Fruit fly (Drosophila melanogaster) whole organism, embryonic: Measurements from ENCODE around the gene CG42764.

Source experiments
- Atf-2 ChIP-seq: fragments of 200-800 bp; sonication (Bioruptor generic); optimal IDR thresholded peaks from 2 replicates; lab custom pipeline; 2016; ENCODE audit warnings: missing biosample characterization, missing genetic modification characterization
- CG10366 ChIP-seq: fragments of 200-800 bp; sonication (Bioruptor generic); IDR thresholded peaks from 2 replicates; pipeline ENCODE4 v1.3.6; 2022; ENCODE audit warnings: missing biosample characterization, missing genetic modification characterization
- CG11456 ChIP-seq: fragments of 200-800 bp; sonication (Bioruptor generic); IDR thresholded peaks from 3 replicates; pipeline ENCODE4 v1.3.6; 2022; ENCODE audit warnings: missing biosample characterization, missing genetic modification characterization
- CG11560 ChIP-seq: fragments of 200-800 bp; sonication (Bioruptor generic); IDR thresholded peaks from 3 replicates; pipeline ENCODE4 v1.3.6; 2022; ENCODE audit warnings: missing biosample characterization, missing genetic modification characterization
- CG13123 ChIP-seq: fragments of 200-800 bp; sonication (Bioruptor generic); optimal IDR thresholded peaks from 2 replicates; lab custom pipeline; 2016; ENCODE audit warnings: missing biosample characterization, missing genetic modification characterization
- CG14965 ChIP-seq: fragments of 200-800 bp; sonication (Bioruptor generic); optimal IDR thresholded peaks from 2 replicates; lab custom pipeline; 2016; ENCODE audit warnings: missing biosample characterization, missing genetic modification characterization, borderline replicate concordance
- CG15514 ChIP-seq: fragments of 200-800 bp; sonication (Bioruptor generic); optimal IDR thresholded peaks from 3 replicates; lab custom pipeline; 2017; ENCODE audit warnings: missing biosample characterization, missing genetic modification characterization, mild to moderate bottlenecking, moderate library complexity, missing genetic modification reagents
- CG16815 ChIP-seq: fragments of 200-800 bp; sonication (Bioruptor generic); optimal IDR thresholded peaks from 3 replicates; lab custom pipeline; 2017; ENCODE audit warnings: missing biosample characterization, mild to moderate bottlenecking, missing genetic modification characterization
- CG17359 ChIP-seq: fragments of 200-800 bp; sonication (Bioruptor generic); optimal IDR thresholded peaks from 3 replicates; lab custom pipeline; 2018; ENCODE audit warnings: missing biosample characterization, mild to moderate bottlenecking, missing genetic modification characterization, moderate library complexity
- CG30431 ChIP-seq: fragments of 200-800 bp; sonication (Bioruptor generic); optimal IDR thresholded peaks from 2 replicates; lab custom pipeline; 2017; ENCODE audit warnings: missing biosample characterization, missing genetic modification characterization
- CG3065 ChIP-seq: fragments of 200-800 bp; sonication (Bioruptor generic); optimal IDR thresholded peaks from 2 replicates; lab custom pipeline; 2016; ENCODE audit warnings: missing biosample characterization, missing genetic modification characterization
- CG4730 ChIP-seq: fragments of 200-800 bp; sonication (Bioruptor generic); IDR thresholded peaks from 2 replicates; pipeline ENCODE4 v1.3.6; 2022; ENCODE audit warnings: missing biosample characterization, missing genetic modification characterization
- CG6175 ChIP-seq: fragments of 200-800 bp; sonication (Bioruptor generic); IDR thresholded peaks from 3 replicates; pipeline ENCODE4 v1.3.6; 2022; ENCODE audit warnings: missing biosample characterization, missing genetic modification characterization
- CG6854 ChIP-seq: fragments of 200-800 bp; sonication (Bioruptor generic); optimal IDR thresholded peaks from 3 replicates; lab custom pipeline; 2017; ENCODE audit warnings: missing biosample characterization, mild to moderate bottlenecking, missing genetic modification characterization
- CG7786 ChIP-seq: fragments of 200-800 bp; sonication (Bioruptor generic); optimal IDR thresholded peaks from 2 replicates; lab custom pipeline; 2016; ENCODE audit warnings: missing biosample characterization, missing genetic modification characterization
- CG8388 ChIP-seq: fragments of 200-800 bp; sonication (Bioruptor generic); optimal IDR thresholded peaks from 2 replicates; lab custom pipeline; 2019; ENCODE audit warnings: missing biosample characterization, mild to moderate bottlenecking, missing genetic modification characterization, moderate library complexity
- CG8478 ChIP-seq: fragments of >200 bp; optimal IDR thresholded peaks from 2 replicates; lab custom pipeline; 2018
- CG9609 ChIP-seq: fragments of 200-800 bp; sonication (Bioruptor generic); optimal IDR thresholded peaks from 3 replicates; lab custom pipeline; 2016; ENCODE audit warnings: missing biosample characterization, missing genetic modification characterization
- CG9727 ChIP-seq: fragments of 200-800 bp; sonication (Bioruptor generic); optimal IDR thresholded peaks from 3 replicates; lab custom pipeline; 2017; ENCODE audit warnings: missing biosample characterization, mild to moderate bottlenecking, missing genetic modification characterization
- D19B ChIP-seq: fragments of 200-800 bp; sonication (Bioruptor generic); optimal IDR thresholded peaks from 2 replicates; lab custom pipeline; 2017; ENCODE audit warnings: missing biosample characterization, mild to moderate bottlenecking, missing genetic modification characterization
- Deaf1 ChIP-seq: fragments of 200-800 bp; optimal IDR thresholded peaks from 3 replicates; lab custom pipeline; 2019; ENCODE audit warnings: missing biosample characterization, mild to moderate bottlenecking, missing genetic modification characterization, moderate library complexity
- ERR ChIP-seq: fragments of 200-800 bp; sonication (Bioruptor generic); optimal IDR thresholded peaks from 2 replicates; lab custom pipeline; 2016; ENCODE audit warnings: missing biosample characterization, missing genetic modification characterization
- H2.0 ChIP-seq: fragments of 200-800 bp; sonication (Bioruptor generic); IDR thresholded peaks from 2 replicates; pipeline ENCODE4 v1.3.6; 2022; ENCODE audit warnings: missing biosample characterization, missing genetic modification characterization
- HHEX ChIP-seq: fragments of 200-800 bp; sonication (Bioruptor generic); optimal IDR thresholded peaks from 3 replicates; lab custom pipeline; 2017; ENCODE audit warnings: missing biosample characterization, mild to moderate bottlenecking, missing genetic modification characterization, missing genetic modification reagents
- HLH4C ChIP-seq: fragments of 200-800 bp; sonication (Bioruptor generic); IDR thresholded peaks from 3 replicates; pipeline ENCODE4 v1.3.6; 2022; ENCODE audit warnings: missing biosample characterization, missing genetic modification characterization; ENCODE audit not compliant: partially characterized antibody
- HmgD ChIP-seq: fragments of 200-800 bp; sonication (Bioruptor generic); optimal IDR thresholded peaks from 3 replicates; lab custom pipeline; 2016; ENCODE audit warnings: missing biosample characterization, missing genetic modification characterization
- Max ChIP-seq: fragments of 200-800 bp; sonication (Bioruptor generic); optimal IDR thresholded peaks from 2 replicates; lab custom pipeline; 2016; ENCODE audit warnings: missing biosample characterization, mild to moderate bottlenecking, missing genetic modification characterization
- Nf-YC ChIP-seq: fragments of 200-800 bp; optimal IDR thresholded peaks from 3 replicates; lab custom pipeline; 2019; ENCODE audit warnings: missing biosample characterization, mild to moderate bottlenecking, missing genetic modification characterization, moderate library complexity
- Poxn ChIP-seq: fragments of 200-800 bp; sonication (Bioruptor generic); IDR thresholded peaks from 2 replicates; pipeline ENCODE4 v1.3.6; 2022; ENCODE audit warnings: missing biosample characterization, missing genetic modification characterization
- Sin3A ChIP-seq: fragments of >200 bp; optimal IDR thresholded peaks from 2 replicates; lab custom pipeline; 2018
- ash1 ChIP-seq: fragments of 200-800 bp; sonication (Bioruptor generic); optimal IDR thresholded peaks from 2 replicates; lab custom pipeline; 2018; ENCODE audit warnings: missing biosample characterization, mild to moderate bottlenecking, missing genetic modification characterization
- bcd ChIP-seq: fragments of 200-800 bp; sonication (Bioruptor generic); optimal IDR thresholded peaks from 2 replicates; lab custom pipeline; 2017; ENCODE audit warnings: missing biosample characterization, mild to moderate bottlenecking, missing genetic modification characterization
- crp ChIP-seq, 2 experiments: fragments of 200-800 bp; sonication (Bioruptor generic); optimal IDR thresholded peaks; 2 replicates in 1 of 2; 3 replicates in 1 of 2; lab custom pipeline; 2017; ENCODE audit warnings: missing biosample characterization in 2 of 2, missing genetic modification characterization in 2 of 2, mild to moderate bottlenecking in 1 of 2, moderate library complexity in 1 of 2
- dan ChIP-seq: fragments of 200-800 bp; sonication (Bioruptor generic); IDR thresholded peaks from 2 replicates; pipeline ENCODE4 v1.3.6; 2022; ENCODE audit warnings: missing biosample characterization, missing genetic modification characterization
- disco-r ChIP-seq: fragments of 200-800 bp; sonication (Bioruptor generic); optimal IDR thresholded peaks from 2 replicates; lab custom pipeline; 2016; ENCODE audit warnings: missing biosample characterization, missing genetic modification characterization
- dpn ChIP-seq, 2 experiments: fragments of 200-800 bp; sonication (Bioruptor generic); optimal IDR thresholded peaks; 3 replicates each; lab custom pipeline; 2016; ENCODE audit warnings: missing biosample characterization in 2 of 2, missing genetic modification characterization in 2 of 2
- fd102C ChIP-seq: fragments of 200-800 bp; sonication (Bioruptor generic); optimal IDR thresholded peaks from 2 replicates; lab custom pipeline; 2018; ENCODE audit warnings: missing biosample characterization, mild to moderate bottlenecking, missing genetic modification characterization, moderate library complexity
- gfzf ChIP-seq: fragments of 200-800 bp; sonication (Bioruptor generic); optimal IDR thresholded peaks from 2 replicates; lab custom pipeline; 2016; ENCODE audit warnings: missing biosample characterization, mild to moderate bottlenecking, missing genetic modification characterization, moderate library complexity
- gt ChIP-seq: fragments of 200-800 bp; sonication (Bioruptor generic); IDR thresholded peaks from 2 replicates; pipeline ENCODE4 v1.3.6; 2022; ENCODE audit warnings: missing biosample characterization, missing genetic modification characterization
- inv ChIP-seq: fragments of 200-800 bp; sonication (Bioruptor generic); IDR thresholded peaks from 2 replicates; pipeline ENCODE4 v1.3.6; 2022; ENCODE audit warnings: missing biosample characterization, missing genetic modification characterization; ENCODE audit not compliant: partially characterized antibody
- knrl ChIP-seq: fragments of 200-800 bp; sonication (Bioruptor generic); IDR thresholded peaks from 3 replicates; pipeline ENCODE4 v1.3.6; 2022; ENCODE audit warnings: missing biosample characterization, missing genetic modification characterization; ENCODE audit not compliant: partially characterized antibody
- maf-S ChIP-seq: fragments of 200-800 bp; sonication (Bioruptor generic); optimal IDR thresholded peaks from 2 replicates; lab custom pipeline; 2016; ENCODE audit warnings: missing biosample characterization, missing genetic modification characterization
- pb ChIP-seq: fragments of 200-800 bp; sonication (Bioruptor generic); optimal IDR thresholded peaks from 3 replicates; lab custom pipeline; 2016; ENCODE audit warnings: missing biosample characterization, missing genetic modification characterization
- schlank ChIP-seq: fragments of 200-800 bp; sonication (Bioruptor generic); optimal IDR thresholded peaks from 2 replicates; lab custom pipeline; 2018; ENCODE audit warnings: missing biosample characterization, mild to moderate bottlenecking, missing genetic modification characterization
- sens ChIP-seq: fragments of 200-800 bp; sonication (Bioruptor generic); peaks from one replicate; lab custom pipeline; 2016; ENCODE audit warnings: missing biosample characterization, missing genetic modification characterization
- so ChIP-seq: fragments of 200-800 bp; sonication (Bioruptor generic); IDR thresholded peaks from 3 replicates; pipeline ENCODE4 v1.3.6; 2022; ENCODE audit warnings: missing biosample characterization, missing genetic modification characterization
- sr ChIP-seq: fragments of 200-800 bp; sonication (Bioruptor generic); IDR thresholded peaks from 3 replicates; pipeline ENCODE4 v1.3.6; 2022; ENCODE audit warnings: missing biosample characterization, missing genetic modification characterization
- tna ChIP-seq: fragments of 200-800 bp; sonication (Bioruptor generic); IDR thresholded peaks from 2 replicates; pipeline ENCODE4 v1.3.6; 2022; ENCODE audit warnings: missing biosample characterization, missing genetic modification characterization; ENCODE audit not compliant: partially characterized antibody
- trem ChIP-seq: fragments of 200-800 bp; optimal IDR thresholded peaks from 3 replicates; lab custom pipeline; 2019; ENCODE audit warnings: missing biosample characterization, mild to moderate bottlenecking, missing genetic modification characterization, moderate library complexity
- ttk ChIP-seq: fragments of 200-800 bp; sonication (Bioruptor generic); IDR thresholded peaks from 2 replicates; pipeline ENCODE4 v2.1.2; 2022; ENCODE audit warnings: missing biosample characterization, missing genetic modification characterization
- tx ChIP-seq: fragments of 200-800 bp; sonication (Bioruptor generic); optimal IDR thresholded peaks from 2 replicates; lab custom pipeline; 2016; ENCODE audit warnings: missing biosample characterization, missing genetic modification characterization

CG42764 gene

DNA sequence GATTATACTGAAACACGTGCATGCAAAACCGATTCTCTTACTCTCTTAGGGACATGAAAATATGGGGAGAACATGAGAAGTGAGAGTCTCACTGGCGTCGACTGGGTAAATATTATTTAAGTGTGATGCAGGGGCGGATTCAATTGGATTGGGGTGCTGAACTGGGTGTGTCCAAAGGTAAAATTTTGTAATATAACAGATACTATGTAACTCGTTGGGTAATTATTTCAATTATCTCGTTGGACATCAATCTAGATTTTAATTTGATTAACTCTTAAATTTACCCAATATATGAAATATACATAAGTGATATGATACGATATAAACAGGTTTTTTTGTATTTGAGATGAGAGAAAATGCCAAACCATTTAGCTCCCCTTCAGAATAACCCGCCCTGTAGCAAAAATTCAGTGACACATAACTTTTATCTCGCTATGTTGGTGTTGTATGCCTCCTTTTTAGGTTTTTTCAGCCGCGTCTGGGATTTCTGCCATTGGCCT lies 42.3 kb upstream of the CG42764 start (continued):
- peak; percentile 95 to 96 for TF ChIP-seq dpn (GFP tag; optimal IDR thresholded peaks at IDR 0.05; lab: Kevin White, UChicago)
- TF ChIP-seq CG11456 (GFP tag; lab: Robert Waterston, UW): peak; percentile 97
- peak; percentile 99 for TF ChIP-seq sens (GFP tag; lab: Kevin White, UChicago)
- TF ChIP-seq CG4730 (GFP tag; lab: Robert Waterston, UW): peak; percentile 87
- peak; percentile 76 for TF ChIP-seq inv (GFP tag; lab: Robert Waterston, UW)
- TF ChIP-seq tna (GFP tag; lab: Robert Waterston, UW): no peak; the same call in 1 of the 2 replicates
- TF ChIP-seq bcd (GFP tag; lab: Kevin White, UChicago): peak; percentile 94
- peak; percentile 81 for TF ChIP-seq ash1 (GFP tag; lab: Kevin White, UChicago)
- peak; percentile 81 for TF ChIP-seq HmgD (GFP tag; lab: Kevin White, UChicago)
- TF ChIP-seq CG16815 (GFP tag; lab: Kevin White, UChicago): peak; percentile 93
- peak; percentile 78 for TF ChIP-seq dan (GFP tag; lab: Robert Waterston, UW)
- peak; percentile 94 for TF ChIP-seq CG9727 (GFP tag; lab: Kevin White, UChicago)
- TF ChIP-seq gfzf (GFP tag; lab: Kevin White, UChicago): no peak
- TF ChIP-seq pb: peak; percentile 78
- peak; percentile 63; the same call in 2 of the 3 replicates for TF ChIP-seq knrl (GFP tag; lab: Robert Waterston, UW)
- peak; percentile 73 for TF ChIP-seq gt (GFP tag; lab: Robert Waterston, UW)
- TF ChIP-seq HLH4C (GFP tag; lab: Robert Waterston, UW): 0 out of 3 replicates have a peak, but pooled peaks have one; percentile 30
- TF ChIP-seq CG15514 (GFP tag; lab: Kevin White, UChicago): peak; percentile 90
- no peak; the same call in 1 of the 3 replicates for TF ChIP-seq sr (GFP tag; lab: Robert Waterston, UW)
- TF ChIP-seq Max (GFP tag; lab: Kevin White, UChicago): peak; percentile 91
- peak; percentile 88 for TF ChIP-seq maf-S (GFP tag; lab: Kevin White, UChicago)
- TF ChIP-seq HHEX (GFP tag; lab: Kevin White, UChicago): peak; percentile 96
- TF ChIP-seq CG10366 (GFP tag; lab: Robert Waterston, UW): peak; percentile 87
- peak; percentile 89; the same call in 1 of the 2 replicates for TF ChIP-seq ttk (GFP tag; lab: Robert Waterston, UW)
- peak; percentile 88 for TF ChIP-seq CG11560 (tag; lab: Robert Waterston, UW)
- TF ChIP-seq disco-r: peak; percentile 84
- TF ChIP-seq CG6175: no peak; the same call in 1 of the 3 replicates
- peak; percentile 85 for TF ChIP-seq CG6854
- TF ChIP-seq schlank (tag; lab: Kevin White, UChicago): peak; percentile 93
- peak; percentile 90 for TF ChIP-seq ERR (GFP tag; lab: Kevin White, UChicago)
- TF ChIP-seq crp (GFP tag; optimal IDR thresholded peaks at IDR 0.05; lab: Kevin White, UChicago): peak in 1 of 2 experiments; percentile 55
- peak; percentile 91 for TF ChIP-seq so (GFP tag; lab: Robert Waterston, UW)
- peak; percentile 77 for TF ChIP-seq CG13123
- TF ChIP-seq CG9609 (GFP tag; lab: Kevin White, UChicago): peak; percentile 91
- TF ChIP-seq D19B: peak; percentile 91
- no peak for TF ChIP-seq Sin3A (lab: Kevin White, UChicago)
- peak; percentile 83 for TF ChIP-seq Atf-2 (GFP tag; lab: Kevin White, UChicago)
- peak; percentile 94 for TF ChIP-seq CG7786
- TF ChIP-seq Nf-YC (tag; lab: Kevin White, UChicago): peak; percentile 74
- TF ChIP-seq Deaf1 (tag; lab: Kevin White, UChicago): no peak
- TF ChIP-seq CG14965 (GFP tag; lab: Kevin White, UChicago): peak; percentile 21
- TF ChIP-seq trem (tag; lab: Kevin White, UChicago): peak; percentile 46
- TF ChIP-seq CG8478: no peak
- peak; percentile 73 for TF ChIP-seq CG3065
- TF ChIP-seq tx (GFP tag; lab: Kevin White, UChicago): peak; percentile 88
- no peak for TF ChIP-seq fd102C (GFP tag; lab: Kevin White, UChicago)
- TF ChIP-seq Poxn (GFP tag; lab: Robert Waterston, UW): peak; percentile 88
- peak; percentile 89 for TF ChIP-seq CG17359
- TF ChIP-seq H2.0 (GFP tag; lab: Robert Waterston, UW): peak; percentile 90
- TF ChIP-seq CG30431 (GFP tag; lab: Kevin White, UChicago): peak; percentile 75
- peak; percentile 71 for TF ChIP-seq CG8388 (GFP tag; lab: Kevin White, UChicago)
